Fruit fly (Drosophila melanogaster) whole organism, wandering third instar larva: ENCODE measurements around the gene CG31077.
A peak's percentile ranks its signal among the peaks of the same experiment; 100 is the strongest.

Experiments
- Abd-B ChIP-seq: fragments of >200 bp; optimal IDR thresholded peaks from 2 replicates; lab custom pipeline; 2017; ENCODE audit warnings: missing biosample characterization, missing genetic modification characterization
- CrebA ChIP-seq: fragments of 200-800 bp; sonication (Bioruptor generic); optimal IDR thresholded peaks from 2 replicates; lab custom pipeline; 2016; ENCODE audit warnings: missing biosample characterization, mild to moderate bottlenecking, missing genetic modification characterization, borderline replicate concordance
- Dfd ChIP-seq: fragments of >200 bp; optimal IDR thresholded peaks from 2 replicates; lab custom pipeline; 2017; ENCODE audit warnings: missing biosample characterization, missing genetic modification characterization
- Dif ChIP-seq: fragments of 200-275, 200-300 bp; sonication (Bioruptor generic); optimal IDR thresholded peaks from 2 replicates; lab custom pipeline; 2018; ENCODE audit warnings: missing biosample characterization, missing genetic modification characterization; ENCODE audit not compliant: partially characterized antibody
- GATAd ChIP-seq: sonication (Bioruptor generic); optimal IDR thresholded peaks from 2 replicates; lab custom pipeline; 2016; ENCODE audit warnings: missing biosample characterization, missing genetic modification characterization
- HLH106 ChIP-seq: fragments of 200-800 bp; optimal IDR thresholded peaks from 3 replicates; lab custom pipeline; 2019; ENCODE audit warnings: missing biosample characterization, mild to moderate bottlenecking, missing genetic modification characterization, moderate library complexity
- Hnf4 ChIP-seq: fragments of 200-800 bp; sonication (Bioruptor generic); optimal IDR thresholded peaks from 2 replicates; lab custom pipeline; 2016; ENCODE audit warnings: missing biosample characterization, mild to moderate bottlenecking, missing genetic modification characterization
- Hr78 ChIP-seq: fragments of >200 bp; optimal IDR thresholded peaks from 2 replicates; lab custom pipeline; 2017; ENCODE audit warnings: missing biosample characterization, missing genetic modification characterization
- Hr83 ChIP-seq: fragments of 200-300 bp; sonication (Bioruptor generic); optimal IDR thresholded peaks from 2 replicates; lab custom pipeline; 2016; ENCODE audit warnings: missing biosample characterization, mild to moderate bottlenecking, missing genetic modification characterization, moderate library complexity; ENCODE audit not compliant: poor library complexity, severe bottlenecking
- Mio ChIP-seq: sonication (Bioruptor generic); optimal IDR thresholded peaks from 2 replicates; lab custom pipeline; 2016; ENCODE audit warnings: missing biosample characterization, missing genetic modification characterization
- Myc ChIP-seq: fragments of >200 bp; optimal IDR thresholded peaks from 2 replicates; lab custom pipeline; 2017
- N ChIP-seq: fragments of >200 bp; optimal IDR thresholded peaks from 2 replicates; lab custom pipeline; 2018; ENCODE audit warnings: missing biosample characterization, missing external identifiers, missing genetic modification characterization
- Rel ChIP-seq, 2 experiments: fragments of 200-800 bp; sonication (Bioruptor generic) in 1 of 2; optimal IDR thresholded peaks; 2 replicates in 1 of 2; 3 replicates in 1 of 2; lab custom pipeline; 2016 to 2019; ENCODE audit warnings: mild to moderate bottlenecking in 2 of 2, missing biosample characterization in 2 of 2, missing genetic modification characterization in 2 of 2, moderate library complexity in 1 of 2
- Vsx2 ChIP-seq: fragments of 200-300, 225-300 bp; sonication (Bioruptor generic); optimal IDR thresholded peaks from 2 replicates; lab custom pipeline; 2018; ENCODE audit warnings: missing biosample characterization, missing genetic modification characterization; ENCODE audit not compliant: partially characterized antibody
- br ChIP-seq: fragments of 200-800 bp; sonication (Bioruptor generic); optimal IDR thresholded peaks from 2 replicates; lab custom pipeline; 2016; ENCODE audit warnings: missing biosample characterization, missing genetic modification characterization
- brk ChIP-seq: fragments of 200-800 bp; sonication (Bioruptor generic); optimal IDR thresholded peaks from 2 replicates; lab custom pipeline; 2016; ENCODE audit warnings: missing biosample characterization, mild to moderate bottlenecking, missing genetic modification characterization
- dl ChIP-seq, 2 experiments: fragments of 175-275, 200-275 bp in 1 of 2; fragments of 200-275 bp in 1 of 2; sonication (Bioruptor generic); optimal IDR thresholded peaks; lab custom pipeline; 2018; ENCODE audit warnings: mild to moderate bottlenecking in 2 of 2, missing biosample characterization in 2 of 2, missing genetic modification characterization in 2 of 2, moderate library complexity in 2 of 2; ENCODE audit not compliant: partially characterized antibody in 2 of 2, insufficient read depth in 1 of 2
- dmrt93B ChIP-seq: fragments of 200-800 bp; sonication (Bioruptor generic); optimal IDR thresholded peaks from 2 replicates; lab custom pipeline; 2018; ENCODE audit warnings: missing biosample characterization, mild to moderate bottlenecking, missing genetic modification characterization
- dsf ChIP-seq: sonication (Bioruptor generic); optimal IDR thresholded peaks from 2 replicates; lab custom pipeline; 2016; ENCODE audit warnings: missing biosample characterization, missing genetic modification characterization, borderline replicate concordance
- h ChIP-seq: fragments of 200-800 bp; sonication (Bioruptor generic); optimal IDR thresholded peaks from 3 replicates; lab custom pipeline; 2016; ENCODE audit warnings: missing biosample characterization, mild to moderate bottlenecking, missing genetic modification characterization
- jim ChIP-seq: fragments of 175-275, 200-325 bp; sonication (Bioruptor generic); optimal IDR thresholded peaks from 2 replicates; lab custom pipeline; 2016; ENCODE audit warnings: missing biosample characterization, mild to moderate bottlenecking, missing genetic modification characterization
- lola ChIP-seq: fragments of >200 bp; optimal IDR thresholded peaks from 2 replicates; lab custom pipeline; 2017; ENCODE audit warnings: missing biosample characterization, missing genetic modification characterization
- pan ChIP-seq: fragments of >200 bp; optimal IDR thresholded peaks from 2 replicates; lab custom pipeline; 2017
- sage ChIP-seq: fragments of 200-800 bp; sonication (Bioruptor generic); optimal IDR thresholded peaks from 2 replicates; lab custom pipeline; 2016; ENCODE audit warnings: missing biosample characterization, mild to moderate bottlenecking, missing genetic modification characterization
- tai ChIP-seq: sonication (Bioruptor generic); optimal IDR thresholded peaks from 2 replicates; lab custom pipeline; 2016; ENCODE audit warnings: missing biosample characterization, missing genetic modification characterization

Gene CG31077

dm6 chr3R:27018187-27018586 lies 18.6 kb downstream of the CG31077 start, which contains the start of gene CG17192:
CG17192 (minus strand) TSS chr3R:27018287.
- TF ChIP-seq Hr83 (no peak), jim (GFP tag; lab: Kevin White, UChicago) (no peak), Hnf4 (no peak), CrebA (GFP tag; lab: Kevin White, UChicago) (no peak), Dif (GFP tag; lab: Kevin White, UChicago) (no peak), brk (GFP tag; lab: Kevin White, UChicago) (no peak), lola (GFP tag; lab: Kevin White, UChicago) (no peak), Dfd (GFP tag; lab: Kevin White, UChicago) (no peak), tai (GFP tag; lab: Kevin White, UChicago) (no peak)

dm6 chr3R:27019701-27020172 lies 20.2 kb downstream of the CG31077 start, which contains the start of gene CG17191:
CG17191 (minus strand) TSS chr3R:27019751.
- TF ChIP-seq Rel (GFP tag; optimal IDR thresholded peaks at IDR 0.05; lab: Kevin White, UChicago) (no peak), Rel (tag; optimal IDR thresholded peaks at IDR 0.05; lab: Kevin White, UChicago) (peak; percentile 29), CrebA (GFP tag; lab: Kevin White, UChicago) (no peak)
- TF ChIP-seq, all 38 proteins: peak for 1

- TF ChIP-seq Vsx2 (GFP tag; lab: Kevin White, UChicago): no peak
- TF ChIP-seq Mio: no peak
- TF ChIP-seq HLH106 (tag; lab: Kevin White, UChicago): no peak
- no peak for TF ChIP-seq dsf
- no peak for TF ChIP-seq Rel (GFP tag; optimal IDR thresholded peaks at IDR 0.05; lab: Kevin White, UChicago)
- TF ChIP-seq Rel (tag; optimal IDR thresholded peaks at IDR 0.05; lab: Kevin White, UChicago): no peak
- TF ChIP-seq brk (GFP tag; lab: Kevin White, UChicago): no peak
- TF ChIP-seq, all 38 proteins: peak for 0
Observed at dm6 chr3R:27021278-27021677, 21.7 kb downstream of the CG31077 start, which contains the start of gene CG6283. CG6283 (minus strand) TSS chr3R:27021378.

- no peak for TF ChIP-seq lola (GFP tag; lab: Kevin White, UChicago)
- TF ChIP-seq GATAd (GFP tag; lab: Kevin White, UChicago): no peak
- no peak for TF ChIP-seq Hr78 (GFP tag; lab: Kevin White, UChicago)
- no peak for TF ChIP-seq brk (GFP tag; lab: Kevin White, UChicago)
- TF ChIP-seq CrebA (GFP tag; lab: Kevin White, UChicago): no peak
- no peak for TF ChIP-seq sage (GFP tag; lab: Kevin White, UChicago)
- TF ChIP-seq N (GFP tag; lab: Kevin White, UChicago): no peak
- no peak for TF ChIP-seq jim (GFP tag; lab: Kevin White, UChicago)
- no peak for TF ChIP-seq Vsx2 (GFP tag; lab: Kevin White, UChicago)
- TF ChIP-seq dmrt93B (GFP tag; lab: Kevin White, UChicago): no peak
- no peak for TF ChIP-seq h
- no peak for TF ChIP-seq br (GFP tag; lab: Kevin White, UChicago)
- TF ChIP-seq tai (GFP tag; lab: Kevin White, UChicago): no peak
Observed at dm6 chr3R:27023117-27023516, 23.6 kb downstream of the CG31077 start, which contains the start of gene CG6277. CG6277 (minus strand) TSS chr3R:27023217.

- TF ChIP-seq pan (lab: Kevin White, UChicago) (no peak), Hr83 (no peak), GATAd (GFP tag; lab: Kevin White, UChicago) (no peak), Dfd (GFP tag; lab: Kevin White, UChicago) (no peak)
Observed at dm6 chr3R:27026009-27026408, 26.5 kb downstream of the CG31077 start, which contains the start of gene CG6271. CG6271 (minus strand) TSS chr3R:27026109.

- no peak for TF ChIP-seq Abd-B (GFP tag; lab: Kevin White, UChicago)
- TF ChIP-seq dl (GFP tag; optimal IDR thresholded peaks at IDR 0.05; lab: Kevin White, UChicago; ENCODE audit: insufficient read depth in 1 of 2, partially characterized antibody in 2 of 2): no peak
- no peak for TF ChIP-seq br (GFP tag; lab: Kevin White, UChicago)
- no peak for TF ChIP-seq Myc (lab: Kevin White, UChicago)
- no peak for TF ChIP-seq h
- no peak for TF ChIP-seq Hr83
- TF ChIP-seq CrebA (GFP tag; lab: Kevin White, UChicago): no peak
- no peak for TF ChIP-seq HLH106 (tag; lab: Kevin White, UChicago)
- no peak for TF ChIP-seq sage (GFP tag; lab: Kevin White, UChicago)
Observed at dm6 chr3R:27033935-27034334, 34.4 kb downstream of the CG31077 start.
